Worm (Caenorhabditis elegans): Measurements from ENCODE around the gene oac-49.

- TF ChIP-seq pbrm-1 (GFP tag; IDR thresholded peaks at IDR 0.05): no peak
- TF ChIP-seq dpl-1 (GFP tag; optimal IDR thresholded peaks at IDR 0.05): no peak
- TF ChIP-seq zfh-2 (GFP tag; conservative IDR thresholded peaks at IDR 0.05): no peak
- no peak for TF ChIP-seq unc-62 (GFP tag; optimal IDR thresholded peaks at IDR 0.05)
These were observed at the start of gene oac-49 for ce11 chrV:19217675-19218074.

All from whole organism, young adult.